Worm (Caenorhabditis elegans) whole organism, L1 larva: ENCODE results near the gene F23F12.13.

ENCODE experiments used
- C16A3.4 ChIP-seq: fragments of 150-350 bp; optimal IDR thresholded peaks from 2 replicates; lab custom pipeline; 2014; ENCODE audit warnings: missing biosample characterization, missing genetic modification characterization
- F16B12.6 ChIP-seq: fragments of 150-350 bp; optimal IDR thresholded peaks from 2 replicates; lab custom pipeline; 2014; ENCODE audit warnings: missing biosample characterization, missing genetic modification characterization
- aly-2 ChIP-seq: fragments of 150-350 bp; optimal IDR thresholded peaks from 2 replicates; lab custom pipeline; 2014; ENCODE audit warnings: missing biosample characterization, missing genetic modification characterization
- blmp-1 ChIP-seq: fragments of 150-350 bp; optimal IDR thresholded peaks from 2 replicates; lab custom pipeline; 2014; ENCODE audit warnings: missing biosample characterization, missing genetic modification characterization
- ceh-82 ChIP-seq, 3 experiments: fragments of 150-350 bp in 1 of 3; sonication (generic microtip) in 2 of 3; optimal IDR thresholded peaks; 2 replicates each; lab custom pipeline; 2014 to 2017; ENCODE audit warnings: missing biosample characterization in 3 of 3, missing genetic modification characterization in 3 of 3
- ceh-88 ChIP-seq: fragments of 200-800 bp; sonication (Bioruptor generic); IDR thresholded peaks from 2 replicates; pipeline ENCODE4 v1.3.6; 2022; ENCODE audit warnings: missing genetic modification characterization, missing compliant biosample characterization
- ceh-90 ChIP-seq: sonication (generic microtip); optimal IDR thresholded peaks from 2 replicates; lab custom pipeline; 2016; ENCODE audit warnings: missing genetic modification characterization, missing compliant biosample characterization
- dpl-1 ChIP-seq, 3 experiments: fragments of 150-350 bp in 2 of 3; sonication (generic microtip) in 1 of 3; optimal IDR thresholded peaks; 2 replicates each; lab custom pipeline; 2014 to 2017; ENCODE audit warnings: missing biosample characterization in 3 of 3, missing genetic modification characterization in 3 of 3, missing genetic modification reagents in 3 of 3
- dsc-1 ChIP-seq: sonication (generic microtip); optimal IDR thresholded peaks from 2 replicates; lab custom pipeline; 2016; ENCODE audit warnings: mild to moderate bottlenecking, missing genetic modification characterization, missing compliant biosample characterization
- efl-1 ChIP-seq, 4 experiments: fragments of 150-350 bp; optimal IDR thresholded peaks in 3 of 4; peaks in 1 of 4; 1 replicate in 1 of 4; 2 replicates in 3 of 4; lab custom pipeline; 2014; ENCODE audit warnings: missing biosample characterization in 2 of 4, missing genetic modification characterization in 2 of 4, missing genetic modification reagents in 2 of 4
- efl-3 ChIP-seq: fragments of 200-800 bp; sonication (Bioruptor generic); optimal IDR thresholded peaks from 2 replicates; lab custom pipeline; 2018; ENCODE audit warnings: mild to moderate bottlenecking, missing genetic modification characterization, missing compliant biosample characterization
- egl-27 ChIP-seq, 2 experiments: fragments of 150-350 bp in 1 of 2; sonication (generic microtip); optimal IDR thresholded peaks; 3 replicates each; lab custom pipeline; 2017 to 2018; ENCODE audit warnings: missing biosample characterization in 2 of 2, missing genetic modification characterization in 2 of 2, missing genetic modification reagents in 2 of 2
- elt-2 ChIP-seq: sonication (generic microtip); optimal IDR thresholded peaks from 2 replicates; lab custom pipeline; 2016; ENCODE audit warnings: missing genetic modification characterization, mild to moderate bottlenecking, inconsistent platforms, missing compliant biosample characterization, missing genetic modification reagents
- fkh-10 ChIP-seq: sonication (generic microtip); optimal IDR thresholded peaks from 2 replicates; lab custom pipeline; 2017; ENCODE audit warnings: missing biosample characterization, missing genetic modification reagents, missing genetic modification characterization
- fkh-4 ChIP-seq: sonication (generic microtip); optimal IDR thresholded peaks from 2 replicates; lab custom pipeline; 2016; ENCODE audit warnings: missing compliant biosample characterization, missing genetic modification characterization, borderline replicate concordance
- fkh-8 ChIP-seq: sonication (generic microtip); optimal IDR thresholded peaks from 2 replicates; lab custom pipeline; 2016; ENCODE audit warnings: mild to moderate bottlenecking, missing genetic modification characterization, missing compliant biosample characterization
- grh-1 ChIP-seq: fragments of 200-800 bp; sonication (Bioruptor generic); IDR thresholded peaks from 2 replicates; pipeline ENCODE4 v1.3.6; 2022; ENCODE audit warnings: missing genetic modification reagents, missing genetic modification characterization, missing compliant biosample characterization
- hlh-17 ChIP-seq: fragments of 200-800 bp; sonication (Bioruptor generic); optimal IDR thresholded peaks from 2 replicates; lab custom pipeline; 2018; ENCODE audit warnings: missing genetic modification characterization, mild to moderate bottlenecking, missing compliant biosample characterization, moderate library complexity, borderline replicate concordance
- hpl-2 ChIP-seq: fragments of 150-350 bp; optimal IDR thresholded peaks from 2 replicates; lab custom pipeline; 2014; ENCODE audit warnings: missing biosample characterization, missing genetic modification reagents, missing genetic modification characterization
- isw-1 ChIP-seq: fragments of 200-800 bp; sonication (Bioruptor generic); IDR thresholded peaks from 2 replicates; pipeline ENCODE4 v1.3.6; 2022; ENCODE audit warnings: missing genetic modification characterization, missing compliant biosample characterization
- jun-1 ChIP-seq: fragments of 150-350 bp; optimal IDR thresholded peaks from 2 replicates; lab custom pipeline; 2014; ENCODE audit warnings: missing biosample characterization, missing genetic modification reagents, missing genetic modification characterization
- lin-14 ChIP-seq: fragments of 200-800 bp; sonication (Bioruptor generic); optimal IDR thresholded peaks from 2 replicates; lab custom pipeline; 2018; ENCODE audit warnings: mild to moderate bottlenecking, missing genetic modification characterization, moderate library complexity, missing compliant biosample characterization
- lin-15B ChIP-seq: fragments of 150-350 bp; sonication (generic microtip); optimal IDR thresholded peaks from 3 replicates; lab custom pipeline; 2014; ENCODE audit warnings: missing biosample characterization, missing genetic modification characterization
- lsy-2 ChIP-seq, 2 experiments: fragments of 150-350 bp; optimal IDR thresholded peaks; 2 replicates each; lab custom pipeline; 2014; ENCODE audit warnings: missing biosample characterization in 2 of 2, missing genetic modification characterization in 2 of 2
- mab-9 ChIP-seq: fragments of 200-800 bp; sonication (Bioruptor generic); IDR thresholded peaks from 2 replicates; pipeline ENCODE4 v1.3.6; 2022; ENCODE audit warnings: missing genetic modification reagents, missing genetic modification characterization, missing compliant biosample characterization
- mdl-1 ChIP-seq, 2 experiments: fragments of 150-350 bp; optimal IDR thresholded peaks; 2 replicates each; lab custom pipeline; 2014 to 2017; ENCODE audit warnings: missing biosample characterization in 2 of 2, missing genetic modification characterization in 2 of 2, inconsistent platforms in 1 of 2
- mef-2 ChIP-seq: fragments of 150-350 bp; optimal IDR thresholded peaks from 2 replicates; lab custom pipeline; 2014; ENCODE audit warnings: missing biosample characterization, missing genetic modification characterization
- nhr-12 ChIP-seq: sonication (generic microtip); optimal IDR thresholded peaks from 2 replicates; lab custom pipeline; 2017; ENCODE audit warnings: missing biosample characterization, missing genetic modification characterization
- nhr-237 ChIP-seq: fragments of 150-350 bp; optimal IDR thresholded peaks from 2 replicates; lab custom pipeline; 2014; ENCODE audit warnings: missing biosample characterization, missing genetic modification characterization
- nhr-28 ChIP-seq: fragments of 150-350 bp; optimal IDR thresholded peaks from 2 replicates; lab custom pipeline; 2014; ENCODE audit warnings: missing biosample characterization, missing genetic modification characterization
- nhr-47 ChIP-seq: sonication (generic microtip); optimal IDR thresholded peaks from 2 replicates; lab custom pipeline; 2016; ENCODE audit warnings: mild to moderate bottlenecking, missing genetic modification characterization, moderate library complexity, missing compliant biosample characterization
- nhr-71 ChIP-seq: sonication (generic microtip); optimal IDR thresholded peaks from 2 replicates; lab custom pipeline; 2016; ENCODE audit warnings: mild to moderate bottlenecking, missing genetic modification characterization, moderate library complexity, missing compliant biosample characterization
- pag-3 ChIP-seq: sonication (generic microtip); optimal IDR thresholded peaks from 2 replicates; lab custom pipeline; 2017; ENCODE audit warnings: missing genetic modification characterization, mild to moderate bottlenecking, missing compliant biosample characterization, antibody characterized with exemption, borderline replicate concordance; ENCODE audit not compliant: insufficient read depth
- rnt-1 ChIP-seq: sonication (generic microtip); optimal IDR thresholded peaks from 2 replicates; lab custom pipeline; 2016; ENCODE audit warnings: mild to moderate bottlenecking, missing genetic modification characterization, moderate library complexity, missing compliant biosample characterization
- skn-1 ChIP-seq: fragments of 150-350 bp; optimal IDR thresholded peaks from 2 replicates; lab custom pipeline; 2014; ENCODE audit warnings: missing biosample characterization, missing genetic modification characterization
- snpc-4 ChIP-seq: fragments of 150-350 bp; optimal IDR thresholded peaks from 2 replicates; lab custom pipeline; 2014; ENCODE audit warnings: missing biosample characterization, missing genetic modification characterization
- snu-23 ChIP-seq: sonication (generic microtip); optimal IDR thresholded peaks from 2 replicates; lab custom pipeline; 2016; ENCODE audit warnings: missing genetic modification characterization, missing compliant biosample characterization
- sup-37 ChIP-seq: fragments of 200-800 bp; sonication (Bioruptor generic); optimal IDR thresholded peaks from 2 replicates; lab custom pipeline; 2018; ENCODE audit warnings: mild to moderate bottlenecking, missing genetic modification characterization, missing compliant biosample characterization
- swsn-7 ChIP-seq: sonication (generic microtip); optimal IDR thresholded peaks from 2 replicates; lab custom pipeline; 2016; ENCODE audit warnings: missing genetic modification characterization, missing compliant biosample characterization
- tbx-2 ChIP-seq: sonication (generic microtip); optimal IDR thresholded peaks from 2 replicates; lab custom pipeline; 2016; ENCODE audit warnings: missing genetic modification characterization, missing compliant biosample characterization
- unc-130 ChIP-seq: fragments of 150-350 bp; optimal IDR thresholded peaks from 2 replicates; lab custom pipeline; 2017; ENCODE audit warnings: missing biosample characterization, missing genetic modification characterization, inconsistent platforms
- unc-30 ChIP-seq: sonication (generic microtip); optimal IDR thresholded peaks from 2 replicates; lab custom pipeline; 2017; ENCODE audit warnings: missing biosample characterization, missing genetic modification characterization
- unc-62 ChIP-seq: fragments of 150-350 bp; optimal IDR thresholded peaks from 2 replicates; lab custom pipeline; 2014; ENCODE audit warnings: missing biosample characterization, missing genetic modification reagents, missing genetic modification characterization
- unc-98 ChIP-seq: fragments of 200-800 bp; sonication (Bioruptor generic); IDR thresholded peaks from 2 replicates; pipeline ENCODE4 v1.3.6; 2022; ENCODE audit warnings: missing genetic modification characterization, missing compliant biosample characterization
- vab-15 ChIP-seq: sonication (generic microtip); optimal IDR thresholded peaks from 2 replicates; lab custom pipeline; 2017; ENCODE audit warnings: missing genotype, mild to moderate bottlenecking, missing genetic modification characterization, missing compliant biosample characterization
- zip-4 ChIP-seq: fragments of 200-800 bp; sonication (Bioruptor generic); optimal IDR thresholded peaks from 2 replicates; lab custom pipeline; 2018; ENCODE audit warnings: mild to moderate bottlenecking, missing genetic modification characterization, moderate library complexity, missing compliant biosample characterization
- ztf-11 ChIP-seq, 2 experiments: sonication (generic microtip); optimal IDR thresholded peaks; 2 replicates each; lab custom pipeline; 2016 to 2017; ENCODE audit warnings: missing genetic modification characterization in 2 of 2, missing biosample characterization in 1 of 2, missing compliant biosample characterization in 1 of 2

Gene F23F12.13

ce11 chrIII:6464113-6464571 lies 31.3 kb upstream of the F23F12.13 start (continued):
- peak; percentile 71 for TF ChIP-seq mab-9 (GFP tag; lab: Robert Waterston, UW)
- TF ChIP-seq hlh-17 (GFP tag; lab: Kevin White, UChicago), result no peak
- peak; percentile 58 for TF ChIP-seq grh-1 (GFP tag; lab: Robert Waterston, UW)
- peak; percentile 61 to 83 for TF ChIP-seq efl-1 (optimal IDR thresholded peaks at IDR 0.05; lab: Kevin White, UChicago)
- TF ChIP-seq efl-1 (GFP tag; optimal IDR thresholded peaks at IDR 0.05 in 1 of 2; lab: Kevin White, UChicago), result peak; percentile 80 to 98
- TF ChIP-seq efl-3 (GFP tag; lab: Kevin White, UChicago), result peak; percentile 1
- peak; percentile 95 for TF ChIP-seq lin-14 (GFP tag; lab: Kevin White, UChicago)
- TF ChIP-seq nhr-47 (tag; lab: Kevin White, UChicago), result peak; percentile 90
- TF ChIP-seq snu-23 (GFP tag; lab: Kevin White, UChicago), result peak; percentile 93
- peak; percentile 55 for TF ChIP-seq zip-4 (GFP tag; lab: Kevin White, UChicago)
- TF ChIP-seq unc-130 (tag; lab: Kevin White, UChicago), result peak; percentile 68
- TF ChIP-seq tbx-2, result peak; percentile 88
- TF ChIP-seq nhr-71 (tag; lab: Kevin White, UChicago), result peak; percentile 94
- TF ChIP-seq egl-27 (tag; optimal IDR thresholded peaks at IDR 0.05; lab: Kevin White, UChicago), result no peak
- peak; percentile 96 for TF ChIP-seq elt-2
- TF ChIP-seq sup-37 (GFP tag; lab: Kevin White, UChicago), result peak; percentile 84
- TF ChIP-seq ceh-88 (GFP tag; lab: Robert Waterston, UW), result peak; percentile 76
- peak; percentile 74 for TF ChIP-seq isw-1
- TF ChIP-seq fkh-8 (tag; lab: Kevin White, UChicago), result peak; percentile 88
- TF ChIP-seq lsy-2 (tag; optimal IDR thresholded peaks at IDR 0.05; lab: Kevin White, UChicago), result peak; percentile 80 to 84
- peak; percentile 42; the same call in 1 of the 2 replicates for TF ChIP-seq unc-98 (GFP tag; lab: Robert Waterston, UW)
- TF ChIP-seq blmp-1 (tag; lab: Kevin White, UChicago), result peak; percentile 82
- TF ChIP-seq pag-3, result no peak
- peak; percentile 15 for TF ChIP-seq fkh-4
- TF ChIP-seq F16B12.6 (tag; lab: Kevin White, UChicago), result peak; percentile 63
- TF ChIP-seq snpc-4 (tag; lab: Kevin White, UChicago), result peak; percentile 49
- peak; percentile 22 to 89 for TF ChIP-seq mdl-1 (tag; optimal IDR thresholded peaks at IDR 0.05; lab: Kevin White, UChicago)
- no peak for TF ChIP-seq nhr-12
- TF ChIP-seq fkh-10 (GFP tag; lab: Kevin White, UChicago), result peak; percentile 57
- peak; percentile 86 for TF ChIP-seq skn-1
- no peak for TF ChIP-seq vab-15 (tag; lab: Kevin White, UChicago)
- TF ChIP-seq nhr-237 (tag; lab: Kevin White, UChicago), result peak; percentile 6
- TF ChIP-seq swsn-7, result peak; percentile 91
- peak; percentile 69 for TF ChIP-seq lin-15B (tag; lab: Kevin White, UChicago)
- no peak for TF ChIP-seq unc-30 (tag; lab: Kevin White, UChicago)
- peak; percentile 85 for TF ChIP-seq dsc-1 (tag; lab: Kevin White, UChicago)
- peak; percentile 73 for TF ChIP-seq mef-2
- TF ChIP-seq dpl-1 (GFP tag; optimal IDR thresholded peaks at IDR 0.05; lab: Kevin White, UChicago), result peak; percentile 78 to 83 (median 78)
- peak; percentile 89 for TF ChIP-seq jun-1 (tag; lab: Kevin White, UChicago)
- TF ChIP-seq aly-2 (tag; lab: Kevin White, UChicago), result no peak

- TF ChIP-seq ceh-90, result no peak
- no peak for TF ChIP-seq C16A3.4
- TF ChIP-seq swsn-7, result no peak
- TF ChIP-seq nhr-71 (tag; lab: Kevin White, UChicago), result no peak
- TF ChIP-seq unc-98 (GFP tag; lab: Robert Waterston, UW), result no peak
- no peak for TF ChIP-seq nhr-28 (tag; lab: Kevin White, UChicago)
- no peak for TF ChIP-seq tbx-2
- no peak for TF ChIP-seq ztf-11 (tag; optimal IDR thresholded peaks at IDR 0.05; lab: Kevin White, UChicago)
- TF ChIP-seq rnt-1 (tag; lab: Kevin White, UChicago), result no peak
- no peak for TF ChIP-seq hpl-2 (GFP tag; lab: Kevin White, UChicago)
- TF ChIP-seq aly-2 (tag; lab: Kevin White, UChicago), result no peak
- TF ChIP-seq ceh-82 (tag; optimal IDR thresholded peaks at IDR 0.05; lab: Kevin White, UChicago), result no peak
- no peak for TF ChIP-seq isw-1
- TF ChIP-seq elt-2, result no peak
- TF ChIP-seq unc-62 (GFP tag; lab: Kevin White, UChicago), result no peak
- TF ChIP-seq jun-1 (tag; lab: Kevin White, UChicago), result no peak
- TF ChIP-seq blmp-1 (tag; lab: Kevin White, UChicago), result no peak
Observed at ce11 chrIII:6464913-6465312, 30.6 kb upstream of the F23F12.13 start, which contains the start of gene nduf-2.2. Gene nduf-2.2, plus strand, starts transcription at chrIII:6465222.
